Fruit fly (Drosophila melanogaster): ENCODE results near the gene CG44574.

- no peak for TF ChIP-seq tai (GFP tag; optimal IDR thresholded peaks at IDR 0.05)
- TF ChIP-seq Rel (GFP tag; optimal IDR thresholded peaks at IDR 0.05), result no peak
- no peak for TF ChIP-seq Rel (tag; optimal IDR thresholded peaks at IDR 0.05)
- no peak for TF ChIP-seq brk (GFP tag; optimal IDR thresholded peaks at IDR 0.05)
- TF ChIP-seq Myc (optimal IDR thresholded peaks at IDR 0.05), result no peak
- no peak for TF ChIP-seq h (GFP tag; optimal IDR thresholded peaks at IDR 0.05)
- TF ChIP-seq usp (GFP tag; optimal IDR thresholded peaks at IDR 0.05), result no peak
- TF ChIP-seq CG32264 (GFP tag; optimal IDR thresholded peaks at IDR 0.05), result no peak
- TF ChIP-seq Hnf4 (GFP tag; optimal IDR thresholded peaks at IDR 0.05), result no peak
- TF ChIP-seq Dif (GFP tag; optimal IDR thresholded peaks at IDR 0.05; ENCODE audit: partially characterized antibody), result no peak
- no peak for TF ChIP-seq Sp1 (GFP tag; optimal IDR thresholded peaks at IDR 0.05)
- TF ChIP-seq Dfd (GFP tag; optimal IDR thresholded peaks at IDR 0.05), result no peak
- no peak for TF ChIP-seq jim (GFP tag; optimal IDR thresholded peaks at IDR 0.05)
- no peak for TF ChIP-seq Vsx2 (GFP tag; optimal IDR thresholded peaks at IDR 0.05; ENCODE audit: partially characterized antibody)
- TF ChIP-seq OdsH (GFP tag; optimal IDR thresholded peaks at IDR 0.05), result no peak
Measured at dm6 chr2L:5925164-5925563, 41.6 kb downstream of the CG44574 start.
